Worm (Caenorhabditis elegans) whole organism, L1 larva: ENCODE results near the gene R05G6.10.

Experiments used
- C04F5.9 ChIP-seq: sonication (generic microtip); optimal IDR thresholded peaks from 2 replicates; lab custom pipeline; 2016; ENCODE audit warnings: missing genetic modification characterization, missing compliant biosample characterization
- C16A3.4 ChIP-seq: fragments of 150-350 bp; optimal IDR thresholded peaks from 2 replicates; lab custom pipeline; 2014; ENCODE audit warnings: missing biosample characterization, missing genetic modification characterization
- F16B12.6 ChIP-seq: fragments of 150-350 bp; optimal IDR thresholded peaks from 2 replicates; lab custom pipeline; 2014; ENCODE audit warnings: missing biosample characterization, missing genetic modification characterization
- blmp-1 ChIP-seq: fragments of 150-350 bp; optimal IDR thresholded peaks from 2 replicates; lab custom pipeline; 2014; ENCODE audit warnings: missing biosample characterization, missing genetic modification characterization
- ces-1 ChIP-seq: fragments of 150-350 bp; optimal IDR thresholded peaks from 2 replicates; lab custom pipeline; 2014; ENCODE audit warnings: missing biosample characterization, missing genetic modification reagents, missing genetic modification characterization
- dpl-1 ChIP-seq, 3 experiments: fragments of 150-350 bp in 2 of 3; sonication (generic microtip) in 1 of 3; optimal IDR thresholded peaks; 2 replicates each; lab custom pipeline; 2014 to 2017; ENCODE audit warnings: missing biosample characterization in 3 of 3, missing genetic modification characterization in 3 of 3, missing genetic modification reagents in 3 of 3
- efl-1 ChIP-seq, 4 experiments: fragments of 150-350 bp; optimal IDR thresholded peaks in 3 of 4; peaks in 1 of 4; 1 replicate in 1 of 4; 2 replicates in 3 of 4; lab custom pipeline; 2014; ENCODE audit warnings: missing biosample characterization in 2 of 4, missing genetic modification characterization in 2 of 4, missing genetic modification reagents in 2 of 4
- elt-3 ChIP-seq, 6 experiments: fragments of 150-350 bp in 1 of 6; sonication (generic microtip); optimal IDR thresholded peaks; 2 replicates each; lab custom pipeline; 2017 to 2018; ENCODE audit warnings: missing biosample characterization in 6 of 6, missing genetic modification characterization in 6 of 6, inconsistent platforms in 1 of 6
- fkh-8 ChIP-seq: sonication (generic microtip); optimal IDR thresholded peaks from 2 replicates; lab custom pipeline; 2016; ENCODE audit warnings: mild to moderate bottlenecking, missing genetic modification characterization, missing compliant biosample characterization
- hlh-17 ChIP-seq: fragments of 200-800 bp; sonication (Bioruptor generic); optimal IDR thresholded peaks from 2 replicates; lab custom pipeline; 2018; ENCODE audit warnings: missing genetic modification characterization, mild to moderate bottlenecking, missing compliant biosample characterization, moderate library complexity, borderline replicate concordance
- hpl-2 ChIP-seq: fragments of 150-350 bp; optimal IDR thresholded peaks from 2 replicates; lab custom pipeline; 2014; ENCODE audit warnings: missing biosample characterization, missing genetic modification reagents, missing genetic modification characterization
- irx-1 ChIP-seq: sonication (generic microtip); optimal IDR thresholded peaks from 2 replicates; lab custom pipeline; 2016; ENCODE audit warnings: missing genetic modification characterization, missing compliant biosample characterization
- isw-1 ChIP-seq: fragments of 200-800 bp; sonication (Bioruptor generic); IDR thresholded peaks from 2 replicates; pipeline ENCODE4 v1.3.6; 2022; ENCODE audit warnings: missing genetic modification characterization, missing compliant biosample characterization
- lin-14 ChIP-seq: fragments of 200-800 bp; sonication (Bioruptor generic); optimal IDR thresholded peaks from 2 replicates; lab custom pipeline; 2018; ENCODE audit warnings: mild to moderate bottlenecking, missing genetic modification characterization, moderate library complexity, missing compliant biosample characterization
- lir-3 ChIP-seq: sonication (generic microtip); optimal IDR thresholded peaks from 2 replicates; lab custom pipeline; 2016; ENCODE audit warnings: mild to moderate bottlenecking, missing genetic modification characterization, moderate library complexity, missing compliant biosample characterization; ENCODE audit not compliant: poor library complexity
- lsy-2 ChIP-seq, 2 experiments: fragments of 150-350 bp; optimal IDR thresholded peaks; 2 replicates each; lab custom pipeline; 2014; ENCODE audit warnings: missing biosample characterization in 2 of 2, missing genetic modification characterization in 2 of 2
- nhr-237 ChIP-seq: fragments of 150-350 bp; optimal IDR thresholded peaks from 2 replicates; lab custom pipeline; 2014; ENCODE audit warnings: missing biosample characterization, missing genetic modification characterization
- nhr-47 ChIP-seq: sonication (generic microtip); optimal IDR thresholded peaks from 2 replicates; lab custom pipeline; 2016; ENCODE audit warnings: mild to moderate bottlenecking, missing genetic modification characterization, moderate library complexity, missing compliant biosample characterization
- nhr-71 ChIP-seq: sonication (generic microtip); optimal IDR thresholded peaks from 2 replicates; lab custom pipeline; 2016; ENCODE audit warnings: mild to moderate bottlenecking, missing genetic modification characterization, moderate library complexity, missing compliant biosample characterization
- nhr-90 ChIP-seq: sonication (generic microtip); optimal IDR thresholded peaks from 2 replicates; lab custom pipeline; 2016; ENCODE audit warnings: mild to moderate bottlenecking, missing genetic modification characterization, missing compliant biosample characterization; ENCODE audit not compliant: poor library complexity
- pax-3 ChIP-seq: fragments of 200-800 bp; sonication (Bioruptor generic); optimal IDR thresholded peaks from 2 replicates; lab custom pipeline; 2018; ENCODE audit warnings: mild to moderate bottlenecking, missing genetic modification characterization, moderate library complexity, missing compliant biosample characterization
- pqm-1 ChIP-seq: sonication (generic microtip); optimal IDR thresholded peaks from 3 replicates; lab custom pipeline; 2017; ENCODE audit warnings: missing biosample characterization, missing genetic modification characterization
- rnt-1 ChIP-seq: sonication (generic microtip); optimal IDR thresholded peaks from 2 replicates; lab custom pipeline; 2016; ENCODE audit warnings: mild to moderate bottlenecking, missing genetic modification characterization, moderate library complexity, missing compliant biosample characterization
- skn-1 ChIP-seq: fragments of 150-350 bp; optimal IDR thresholded peaks from 2 replicates; lab custom pipeline; 2014; ENCODE audit warnings: missing biosample characterization, missing genetic modification characterization
- snu-23 ChIP-seq: sonication (generic microtip); optimal IDR thresholded peaks from 2 replicates; lab custom pipeline; 2016; ENCODE audit warnings: missing genetic modification characterization, missing compliant biosample characterization
- unc-62 ChIP-seq: fragments of 150-350 bp; optimal IDR thresholded peaks from 2 replicates; lab custom pipeline; 2014; ENCODE audit warnings: missing biosample characterization, missing genetic modification reagents, missing genetic modification characterization
- vab-15 ChIP-seq: sonication (generic microtip); optimal IDR thresholded peaks from 2 replicates; lab custom pipeline; 2017; ENCODE audit warnings: missing genotype, mild to moderate bottlenecking, missing genetic modification characterization, missing compliant biosample characterization
- ztf-11 ChIP-seq, 2 experiments: sonication (generic microtip); optimal IDR thresholded peaks; 2 replicates each; lab custom pipeline; 2016 to 2017; ENCODE audit warnings: missing genetic modification characterization in 2 of 2, missing biosample characterization in 1 of 2, missing compliant biosample characterization in 1 of 2

Gene R05G6.10

DNA sequence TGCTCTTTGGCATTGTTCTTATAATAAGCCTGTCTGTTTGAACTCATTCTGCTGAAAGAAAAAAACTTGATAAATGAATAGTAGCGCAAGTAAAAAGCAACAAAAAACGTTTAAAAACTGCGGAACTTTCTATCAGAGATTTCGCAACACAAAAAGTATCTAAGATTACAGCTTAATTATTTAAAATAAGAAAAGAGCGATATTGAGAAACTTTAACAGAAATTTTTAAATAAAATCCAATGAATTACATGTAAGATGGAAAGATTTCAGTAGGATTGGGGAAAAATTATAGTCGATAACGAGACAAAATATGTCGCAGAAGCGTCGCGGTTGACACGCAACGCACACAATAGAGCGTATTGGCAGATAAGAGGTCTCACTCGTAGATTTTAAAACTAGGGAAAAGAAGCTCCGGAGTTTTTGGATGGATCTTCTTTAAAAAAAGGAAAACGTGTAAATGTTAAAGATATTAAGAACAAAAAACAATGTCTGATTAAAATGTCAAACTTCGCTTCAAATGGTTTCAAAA lies 19.3 kb upstream of the R05G6.10 start, which contains the start of gene ima-3 (continued):
- TF ChIP-seq vab-15 (tag; lab: Kevin White, UChicago) (no peak), ces-1 (GFP tag; lab: Kevin White, UChicago) (no peak), blmp-1 (tag; lab: Kevin White, UChicago) (peak; percentile 69), hlh-17 (no peak), C16A3.4 (tag; lab: Kevin White, UChicago) (peak; percentile 87), unc-62 (GFP tag; lab: Kevin White, UChicago) (no peak), snu-23 (peak; percentile 29), F16B12.6 (tag; lab: Kevin White, UChicago) (peak; percentile 13), nhr-90 (no peak), nhr-47 (tag; lab: Kevin White, UChicago) (peak; percentile 14), skn-1 (tag; lab: Kevin White, UChicago) (peak; percentile 22)

DNA sequence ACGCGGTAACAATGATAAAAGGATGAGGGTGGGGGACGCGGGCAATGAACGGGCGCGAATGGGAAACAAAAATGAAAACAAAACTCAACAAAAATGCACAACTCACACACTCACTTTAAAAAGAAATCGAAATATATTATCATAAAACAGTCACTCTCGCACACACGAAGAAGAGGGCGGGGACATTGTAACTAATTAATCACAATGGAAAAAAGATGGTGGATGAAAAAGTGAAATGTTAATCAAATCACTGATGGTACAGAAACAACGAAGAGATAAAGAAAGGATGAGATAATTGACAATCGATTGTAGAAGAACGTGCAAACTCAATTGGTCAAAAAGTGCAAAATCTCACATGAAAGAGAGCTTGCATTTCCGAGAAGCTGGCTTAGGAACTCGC lies 16.9 kb upstream of the R05G6.10 start:
- TF ChIP-seq ces-1 (GFP tag; lab: Kevin White, UChicago) (no peak), lir-3 (no peak), dpl-1 (GFP tag; optimal IDR thresholded peaks at IDR 0.05; lab: Kevin White, UChicago) (no peak), unc-62 (GFP tag; lab: Kevin White, UChicago) (no peak), snu-23 (no peak), blmp-1 (tag; lab: Kevin White, UChicago) (peak; percentile 45), pax-3 (tag; lab: Kevin White, UChicago) (no peak)

DNA sequence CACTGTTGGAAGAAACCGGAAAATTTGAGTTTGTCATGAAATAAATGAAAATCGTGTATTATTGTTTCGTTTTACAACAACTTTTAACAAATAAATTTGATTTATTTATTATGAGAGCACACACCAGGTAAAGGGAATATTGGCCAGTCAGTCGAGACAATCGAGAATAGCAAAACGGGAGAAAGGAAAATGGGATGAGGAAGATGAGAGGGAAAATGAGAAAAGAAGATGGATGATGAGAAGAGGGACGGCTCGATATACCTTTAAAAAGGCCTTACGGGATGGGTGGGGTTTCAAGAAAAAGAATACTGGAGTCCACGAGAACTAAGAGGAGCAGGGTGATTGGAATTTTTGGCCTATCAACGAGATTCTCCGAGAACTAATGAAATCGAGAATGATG lies 16.3 kb upstream of the R05G6.10 start:
- TF ChIP-seq irx-1 (tag; lab: Kevin White, UChicago), result no peak
- TF ChIP-seq ztf-11 (tag; optimal IDR thresholded peaks at IDR 0.05; lab: Kevin White, UChicago), result no peak
- TF ChIP-seq nhr-237 (tag; lab: Kevin White, UChicago), result no peak
- TF ChIP-seq, all 84 proteins: peak for 0

DNA sequence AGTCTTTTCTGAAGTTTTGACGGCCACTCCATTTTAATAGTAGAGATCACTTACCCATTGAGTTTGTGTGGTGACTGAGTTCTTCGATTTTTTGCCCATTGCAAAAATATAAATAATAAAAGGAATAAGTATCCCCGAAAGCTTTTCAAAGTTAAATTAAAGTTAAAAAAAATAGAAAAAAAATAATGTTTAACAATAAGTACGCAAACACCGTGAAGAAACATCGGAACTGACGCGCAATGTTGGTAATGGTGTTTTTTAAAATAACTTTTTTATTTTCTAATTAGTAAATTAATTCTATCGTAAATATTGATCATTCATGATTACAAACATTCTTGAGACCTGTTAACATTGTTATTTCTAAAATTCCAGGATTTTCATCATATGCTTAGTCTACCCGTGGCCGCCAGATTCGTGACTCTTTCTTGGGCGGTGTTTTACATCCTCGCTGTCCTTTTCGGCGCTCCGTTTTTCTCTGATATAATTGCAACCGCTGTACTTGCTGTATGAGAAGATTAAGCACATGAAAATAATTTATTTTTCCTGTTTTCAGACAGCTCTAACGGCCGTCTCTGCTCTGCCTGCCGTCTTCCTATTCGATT lies 14.0 kb upstream of the R05G6.10 start, which contains the start of the genes F49E8.7, F49E8.8 and nprl-2:
F49E8.7 (minus strand) TSS at position 101 of the 602 bp plus-strand sequence.
F49E8.8 (plus strand) TSS at position 373 of the 602 bp plus-strand sequence.
nprl-2 (plus strand) TSS at position 552 of the 602 bp plus-strand sequence.
- no peak for TF ChIP-seq efl-1 (optimal IDR thresholded peaks at IDR 0.05; lab: Kevin White, UChicago)
- TF ChIP-seq efl-1 (GFP tag; optimal IDR thresholded peaks at IDR 0.05 in 1 of 2; lab: Kevin White, UChicago), result peak in 1 of 2 experiments; percentile 22
- TF ChIP-seq F16B12.6 (tag; lab: Kevin White, UChicago), result peak; percentile 61
- no peak for TF ChIP-seq unc-62 (GFP tag; lab: Kevin White, UChicago)
- no peak for TF ChIP-seq pqm-1 (tag; lab: Kevin White, UChicago)

DNA sequence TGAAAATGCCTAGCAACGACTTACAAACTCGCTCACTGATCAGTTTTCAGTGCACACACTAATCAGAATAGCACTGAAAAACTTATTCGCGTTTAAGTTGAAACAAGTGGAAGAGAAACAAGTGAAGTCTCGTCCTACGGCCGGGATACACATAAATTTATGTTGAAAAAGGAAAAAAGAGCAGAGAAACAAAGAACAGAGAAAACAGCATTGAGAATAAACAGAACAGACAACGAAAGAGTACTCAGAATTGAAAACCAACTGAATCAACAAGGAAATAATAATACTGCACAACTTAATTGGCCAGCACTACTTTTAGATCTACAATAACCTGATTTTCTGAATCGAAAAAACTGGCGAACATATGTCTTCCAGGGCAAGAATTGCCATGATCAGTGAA lies 12.0 kb upstream of the R05G6.10 start, which contains the start of gene F49E8.6:
F49E8.6 (minus strand) TSS at position 317 of the 400 bp plus-strand sequence.
- TF ChIP-seq hpl-2 (no peak), fkh-8 (tag; lab: Kevin White, UChicago) (peak; percentile 81), dpl-1 (GFP tag; optimal IDR thresholded peaks at IDR 0.05; lab: Kevin White, UChicago) (peak in 1 of 3 experiments; percentile 2), lsy-2 (tag; optimal IDR thresholded peaks at IDR 0.05; lab: Kevin White, UChicago) (peak in 1 of 2 experiments; percentile 33), lin-14 (GFP tag; lab: Kevin White, UChicago) (peak; percentile 30), nhr-71 (tag; lab: Kevin White, UChicago) (peak; percentile 19), nhr-237 (tag; lab: Kevin White, UChicago) (no peak), isw-1 (GFP tag; lab: Robert Waterston, UW) (no peak), elt-3 (tag; optimal IDR thresholded peaks at IDR 0.05; lab: Kevin White, UChicago) (no peak), C04F5.9 (tag; lab: Kevin White, UChicago) (no peak), rnt-1 (tag; lab: Kevin White, UChicago) (no peak)
